Worm (Caenorhabditis elegans) whole organism, young adult: ENCODE measurements around the gene T14B4.8.

Source experiments
- B0019.2 ChIP-seq: fragments of 200-800 bp; sonication (Bioruptor generic); conservative IDR thresholded peaks from 2 replicates; pipeline ENCODE4 v1.3.6; 2022; ENCODE audit warnings: missing genetic modification reagents, missing genetic modification characterization, missing compliant biosample characterization
- F22D6.2 ChIP-seq: sonication (generic microtip); optimal IDR thresholded peaks from 2 replicates; lab custom pipeline; 2016; ENCODE audit warnings: mild to moderate bottlenecking, missing genetic modification characterization, missing compliant biosample characterization
- F33H1.4 ChIP-seq: fragments of 200-800 bp; sonication (Bioruptor generic); IDR thresholded peaks from 2 replicates; pipeline ENCODE4 v1.3.6; 2022; ENCODE audit warnings: missing genetic modification reagents, missing genetic modification characterization, missing compliant biosample characterization
- F55B11.4 ChIP-seq: sonication (generic microtip); optimal IDR thresholded peaks from 2 replicates; lab custom pipeline; 2016; ENCODE audit warnings: missing compliant biosample characterization, missing genetic modification characterization, borderline replicate concordance; ENCODE audit not compliant: insufficient read depth
- F57C9.4 ChIP-seq: sonication (generic microtip); optimal IDR thresholded peaks from 2 replicates; lab custom pipeline; 2017; ENCODE audit warnings: mild to moderate bottlenecking, missing genetic modification characterization, missing compliant biosample characterization
- K11D2.4 ChIP-seq: fragments of 200-800 bp; sonication (Bioruptor generic); IDR thresholded peaks from 2 replicates; pipeline ENCODE4 v1.3.6; 2022; ENCODE audit warnings: missing genetic modification reagents, missing genetic modification characterization, missing compliant biosample characterization
- Y53F4B.3 ChIP-seq: fragments of 200-800 bp; sonication (Bioruptor generic); IDR thresholded peaks from 2 replicates; pipeline ENCODE4 v1.3.6; 2022; ENCODE audit warnings: missing genetic modification reagents, missing genetic modification characterization, missing compliant biosample characterization
- Y53G8AR.9 ChIP-seq: fragments of 200-800 bp; sonication (Bioruptor generic); conservative IDR thresholded peaks from 2 replicates; pipeline ENCODE4 v1.3.6; 2022; ENCODE audit warnings: missing genetic modification reagents, missing genetic modification characterization, missing compliant biosample characterization
- Y79H2A.3 ChIP-seq: fragments of 200-800 bp; sonication (Bioruptor generic); conservative IDR thresholded peaks from 2 replicates; pipeline ENCODE4 v1.3.6; 2022; ENCODE audit warnings: missing genetic modification reagents, missing genetic modification characterization, missing compliant biosample characterization
- ama-1 ChIP-seq, 3 experiments: fragments of 150-350 bp in 1 of 3; sonication (generic microtip) in 2 of 3; optimal IDR thresholded peaks; 2 replicates each; lab custom pipeline; 2014 to 2018; ENCODE audit warnings: missing biosample characterization in 2 of 3, missing genetic modification characterization in 2 of 3, missing genetic modification reagents in 2 of 3
- aptf-2 ChIP-seq: fragments of 200-800 bp; sonication (Bioruptor generic); conservative IDR thresholded peaks from 2 replicates; pipeline ENCODE4 v1.3.6; 2022; ENCODE audit warnings: missing genetic modification reagents, missing genetic modification characterization, missing compliant biosample characterization
- athp-1 ChIP-seq: sonication (generic microtip); optimal IDR thresholded peaks from 2 replicates; lab custom pipeline; 2017; ENCODE audit warnings: mild to moderate bottlenecking, missing genetic modification characterization, missing compliant biosample characterization
- attf-3 ChIP-seq: fragments of 200-800 bp; sonication (Bioruptor generic); conservative IDR thresholded peaks from 2 replicates; pipeline ENCODE4 v1.3.6; 2022; ENCODE audit warnings: missing genetic modification reagents, missing genetic modification characterization, missing compliant biosample characterization
- ceh-100 ChIP-seq: fragments of 200-800 bp; sonication (Bioruptor generic); IDR thresholded peaks from 2 replicates; pipeline ENCODE4 v1.3.6; 2022; ENCODE audit warnings: missing genetic modification reagents, missing genetic modification characterization, missing compliant biosample characterization
- ceh-91 ChIP-seq: fragments of 200-800 bp; sonication (Bioruptor generic); IDR thresholded peaks from 2 replicates; pipeline ENCODE4 v1.3.6; 2022; ENCODE audit warnings: missing genetic modification reagents, missing genetic modification characterization, missing compliant biosample characterization
- chd-7 ChIP-seq: sonication (generic microtip); optimal IDR thresholded peaks from 2 replicates; lab custom pipeline; 2016; ENCODE audit warnings: mild to moderate bottlenecking, missing genetic modification characterization, moderate library complexity, missing compliant biosample characterization
- dpff-1 ChIP-seq: sonication (generic microtip); optimal IDR thresholded peaks from 2 replicates; lab custom pipeline; 2017; ENCODE audit warnings: mild to moderate bottlenecking, missing genetic modification characterization, missing compliant biosample characterization
- efl-1 ChIP-seq: fragments of 150-350 bp; optimal IDR thresholded peaks from 2 replicates; lab custom pipeline; 2014; ENCODE audit warnings: missing biosample characterization, missing genetic modification reagents, missing genetic modification characterization
- ekl-4 ChIP-seq: fragments of 200-800 bp; sonication (Bioruptor generic); IDR thresholded peaks from 2 replicates; pipeline ENCODE4 v1.3.6; 2022; ENCODE audit warnings: missing genetic modification reagents, missing genetic modification characterization, missing compliant biosample characterization
- fkh-3 ChIP-seq: sonication (generic microtip); optimal IDR thresholded peaks from 2 replicates; lab custom pipeline; 2016; ENCODE audit warnings: mild to moderate bottlenecking, missing genetic modification characterization, missing compliant biosample characterization
- him-1 ChIP-seq: sonication (generic microtip); optimal IDR thresholded peaks from 2 replicates; lab custom pipeline; 2016; ENCODE audit warnings: missing genotype, missing genetic modification reagents, missing genetic modification characterization, missing compliant biosample characterization
- hlh-12 ChIP-seq: sonication (generic microtip); optimal IDR thresholded peaks from 2 replicates; lab custom pipeline; 2016; ENCODE audit warnings: missing genetic modification characterization, missing compliant biosample characterization
- hmg-1.2 ChIP-seq: fragments of 200-800 bp; sonication (Bioruptor generic); IDR thresholded peaks from 2 replicates; pipeline ENCODE4 v1.3.6; 2022; ENCODE audit warnings: missing genetic modification reagents, missing genetic modification characterization, missing compliant biosample characterization
- let-607 ChIP-seq, 2 experiments: fragments of 200-800 bp in 1 of 2; sonication (Bioruptor generic) in 1 of 2; sonication (generic microtip) in 1 of 2; optimal IDR thresholded peaks; 2 replicates each; lab custom pipeline; 2016 to 2018; ENCODE audit warnings: mild to moderate bottlenecking in 2 of 2, missing compliant biosample characterization in 2 of 2, missing genetic modification characterization in 2 of 2, moderate library complexity in 2 of 2, missing genotype in 1 of 2
- lsy-27 ChIP-seq: sonication (generic microtip); optimal IDR thresholded peaks from 2 replicates; lab custom pipeline; 2017; ENCODE audit warnings: missing genetic modification characterization, mild to moderate bottlenecking, missing compliant biosample characterization, antibody characterized with exemption, missing genotype, borderline replicate concordance; ENCODE audit not compliant: insufficient read depth
- madf-10 ChIP-seq: sonication (generic microtip); optimal IDR thresholded peaks from 2 replicates; lab custom pipeline; 2016; ENCODE audit warnings: mild to moderate bottlenecking, missing genetic modification characterization, missing compliant biosample characterization
- nfyb-1 ChIP-seq: fragments of 200-800 bp; sonication (Bioruptor generic); IDR thresholded peaks from 2 replicates; pipeline ENCODE4 v1.3.6; 2022; ENCODE audit warnings: missing genetic modification reagents, missing genetic modification characterization, missing compliant biosample characterization
- nhr-120 ChIP-seq: fragments of 200-800 bp; sonication (Bioruptor generic); IDR thresholded peaks from 2 replicates; pipeline ENCODE4 v1.3.6; 2022; ENCODE audit warnings: missing genetic modification characterization, missing compliant biosample characterization
- nhr-27 ChIP-seq: fragments of 200-800 bp; sonication (Bioruptor generic); optimal IDR thresholded peaks from 2 replicates; lab custom pipeline; 2018; ENCODE audit warnings: mild to moderate bottlenecking, missing genetic modification characterization, moderate library complexity, missing compliant biosample characterization
- nhr-80 ChIP-seq: sonication (generic microtip); optimal IDR thresholded peaks from 2 replicates; lab custom pipeline; 2016; ENCODE audit warnings: missing genetic modification characterization, missing compliant biosample characterization
- pbrm-1 ChIP-seq: fragments of 200-800 bp; sonication (Bioruptor generic); IDR thresholded peaks from 2 replicates; pipeline ENCODE4 v1.3.6; 2022; ENCODE audit warnings: missing genetic modification reagents, missing genetic modification characterization, missing compliant biosample characterization
- rpc-1 ChIP-seq, 2 experiments: fragments of 150-350 bp in 1 of 2; sonication (generic microtip) in 1 of 2; optimal IDR thresholded peaks; 2 replicates each; lab custom pipeline; 2014 to 2018; ENCODE audit warnings: missing biosample characterization in 1 of 2, missing genetic modification characterization in 1 of 2, missing genetic modification reagents in 1 of 2, missing genotype in 1 of 2
- snpc-3.4 ChIP-seq: sonication (generic microtip); optimal IDR thresholded peaks from 2 replicates; lab custom pipeline; 2017; ENCODE audit warnings: missing genetic modification characterization, mild to moderate bottlenecking, missing compliant biosample characterization, antibody characterized with exemption, moderate library complexity, missing genotype, missing genetic modification reagents
- snpc-4 ChIP-seq, 5 experiments: fragments of 150-350 bp in 1 of 5; sonication (generic microtip) in 4 of 5; optimal IDR thresholded peaks; 2 replicates each; lab custom pipeline; 2014 to 2018; ENCODE audit warnings: missing genetic modification characterization in 5 of 5, missing biosample characterization in 3 of 5, antibody characterized with exemption in 2 of 5, mild to moderate bottlenecking in 2 of 5, missing compliant biosample characterization in 2 of 5, missing genotype in 2 of 5, moderate library complexity in 2 of 5, missing genetic modification reagents in 1 of 5
- somi-1 ChIP-seq: fragments of 200-800 bp; sonication (Bioruptor generic); optimal IDR thresholded peaks from 2 replicates; lab custom pipeline; 2018; ENCODE audit warnings: mild to moderate bottlenecking, missing genetic modification characterization, missing compliant biosample characterization
- sptf-2 ChIP-seq: fragments of 200-800 bp; sonication (Bioruptor generic); optimal IDR thresholded peaks from 2 replicates; lab custom pipeline; 2018; ENCODE audit warnings: mild to moderate bottlenecking, missing genetic modification characterization, missing compliant biosample characterization
- tbp1 ChIP-seq: fragments of 200-800 bp; sonication (Bioruptor generic); optimal IDR thresholded peaks from 2 replicates; lab custom pipeline; 2018; ENCODE audit warnings: mild to moderate bottlenecking, missing genetic modification characterization, missing compliant biosample characterization
- tbx-9 ChIP-seq: sonication (generic microtip); optimal IDR thresholded peaks from 2 replicates; lab custom pipeline; 2016; ENCODE audit warnings: borderline replicate concordance, missing genetic modification characterization, inconsistent platforms, missing compliant biosample characterization
- tlf-1 ChIP-seq: fragments of 200-800 bp; sonication (Bioruptor generic); optimal IDR thresholded peaks from 2 replicates; lab custom pipeline; 2018; ENCODE audit warnings: mild to moderate bottlenecking, missing genetic modification characterization, missing compliant biosample characterization
- unc-62 ChIP-seq: fragments of 150-350 bp; optimal IDR thresholded peaks from 2 replicates; lab custom pipeline; 2014; ENCODE audit warnings: missing biosample characterization, missing genetic modification reagents, missing genetic modification characterization
- zim-3 ChIP-seq: sonication (generic microtip); optimal IDR thresholded peaks from 2 replicates; lab custom pipeline; 2017; ENCODE audit warnings: mild to moderate bottlenecking, missing genetic modification characterization, moderate library complexity, missing compliant biosample characterization
- ztf-18 ChIP-seq: sonication (generic microtip); optimal IDR thresholded peaks from 2 replicates; lab custom pipeline; 2016; ENCODE audit warnings: missing genotype, mild to moderate bottlenecking, missing genetic modification characterization, missing compliant biosample characterization
- ztf-28 ChIP-seq: fragments of 200-800 bp; sonication (Bioruptor generic); IDR thresholded peaks from 2 replicates; pipeline ENCODE4 v1.3.6; 2022; ENCODE audit warnings: missing genetic modification reagents, missing genetic modification characterization, missing compliant biosample characterization
- ztf-3 ChIP-seq: fragments of 200-800 bp; sonication (Bioruptor generic); optimal IDR thresholded peaks from 2 replicates; lab custom pipeline; 2018; ENCODE audit warnings: mild to moderate bottlenecking, missing genetic modification characterization, missing compliant biosample characterization
- ztf-6 ChIP-seq: fragments of 200-800 bp; sonication (Bioruptor generic); IDR thresholded peaks from 2 replicates; pipeline ENCODE4 v1.3.6; 2022; ENCODE audit warnings: missing genetic modification reagents, missing genetic modification characterization, missing compliant biosample characterization

The T14B4.8 gene

ce11 chrII:6736066-6736465 is 6.9 kb upstream of the T14B4.8 start, which contains the start of gene mrps-18.C (continued):
- TF ChIP-seq nfyb-1 (GFP tag; lab: Robert Waterston, UW) (no peak), F33H1.4 (GFP tag; lab: Robert Waterston, UW) (no peak), unc-62 (no peak), tbx-9 (tag; lab: Kevin White, UChicago) (no peak), fkh-3 (tag; lab: Kevin White, UChicago) (no peak), let-607 (tag; optimal IDR thresholded peaks at IDR 0.05; lab: Kevin White, UChicago) (no peak), F22D6.2 (no peak), dpff-1 (tag; lab: Kevin White, UChicago) (no peak), aptf-2 (GFP tag; lab: Robert Waterston, UW) (no peak), hmg-1.2 (GFP tag; lab: Robert Waterston, UW) (0 out of 2 replicates have a peak, but pooled peaks have one; percentile 15), lsy-27 (tag; lab: Kevin White, UChicago) (no peak), snpc-3.4 (no peak), rpc-1 (optimal IDR thresholded peaks at IDR 0.05; lab: Kevin White, UChicago) (no peak), rpc-1 (tag; optimal IDR thresholded peaks at IDR 0.05; lab: Kevin White, UChicago) (no peak), ztf-6 (GFP tag; lab: Robert Waterston, UW) (no peak), ztf-3 (GFP tag; lab: Kevin White, UChicago) (no peak), F55B11.4 (tag; lab: Kevin White, UChicago) (no peak), K11D2.4 (GFP tag; lab: Robert Waterston, UW) (no peak), efl-1 (GFP tag; lab: Kevin White, UChicago) (no peak), ekl-4 (GFP tag; lab: Robert Waterston, UW) (peak; percentile 56), Y53F4B.3 (no peak), B0019.2 (GFP tag; lab: Robert Waterston, UW) (no peak), zim-3 (tag; lab: Kevin White, UChicago) (no peak), Y79H2A.3 (GFP tag; lab: Robert Waterston, UW) (no peak), attf-3 (GFP tag; lab: Robert Waterston, UW) (no peak), athp-1 (tag; lab: Kevin White, UChicago) (peak; percentile 22), ceh-100 (no peak), tlf-1 (no peak)

- TF ChIP-seq hlh-12 (tag; lab: Kevin White, UChicago), result no peak
- TF ChIP-seq F22D6.2, result no peak
- TF ChIP-seq let-607 (tag; optimal IDR thresholded peaks at IDR 0.05; lab: Kevin White, UChicago), result no peak
- no peak for TF ChIP-seq F57C9.4 (tag; lab: Kevin White, UChicago)
- TF ChIP-seq somi-1 (GFP tag; lab: Kevin White, UChicago), result no peak
- no peak for TF ChIP-seq snpc-4 (GFP tag; optimal IDR thresholded peaks at IDR 0.05; lab: Kevin White, UChicago)
- peak in 1 of 4 experiments; percentile 20 for TF ChIP-seq snpc-4 (tag; optimal IDR thresholded peaks at IDR 0.05; lab: Kevin White, UChicago)
- TF ChIP-seq nhr-80 (tag; lab: Kevin White, UChicago), result peak; percentile 26
- peak; percentile 32 for TF ChIP-seq ztf-18
- no peak for TF ChIP-seq ceh-91
- no peak for TF ChIP-seq ztf-28
- no peak for TF ChIP-seq Y53G8AR.9
- TF ChIP-seq ceh-100, result peak; percentile 97
- TF ChIP-seq nhr-27, result no peak
- no peak for TF ChIP-seq madf-10
- TF ChIP-seq ekl-4 (GFP tag; lab: Robert Waterston, UW), result no peak
- no peak for TF ChIP-seq tbp1 (GFP tag; lab: Kevin White, UChicago)
- no peak for TF ChIP-seq ama-1 (optimal IDR thresholded peaks at IDR 0.05; lab: Kevin White, UChicago)
- TF ChIP-seq ama-1 (GFP tag; optimal IDR thresholded peaks at IDR 0.05; lab: Kevin White, UChicago), result no peak
- TF ChIP-seq sptf-2 (GFP tag; lab: Kevin White, UChicago), result no peak
- TF ChIP-seq tbx-9 (tag; lab: Kevin White, UChicago), result no peak
- no peak for TF ChIP-seq chd-7 (tag; lab: Kevin White, UChicago)
- no peak for TF ChIP-seq aptf-2 (GFP tag; lab: Robert Waterston, UW)
- TF ChIP-seq him-1 (tag; lab: Kevin White, UChicago), result no peak
- TF ChIP-seq dpff-1 (tag; lab: Kevin White, UChicago), result no peak
- no peak for TF ChIP-seq pbrm-1 (GFP tag; lab: Robert Waterston, UW)
- TF ChIP-seq rpc-1 (optimal IDR thresholded peaks at IDR 0.05; lab: Kevin White, UChicago), result no peak
- TF ChIP-seq rpc-1 (tag; optimal IDR thresholded peaks at IDR 0.05; lab: Kevin White, UChicago), result no peak
- TF ChIP-seq nhr-120 (GFP tag; lab: Robert Waterston, UW), result no peak
These were observed 5.5 kb upstream of the T14B4.8 start, which contains the start of gene T14B4.3 for ce11 chrII:6734674-6735073. Gene T14B4.3 (plus strand): TSS chrII:6734937.
